Fruit fly (Drosophila melanogaster) whole organism, embryonic: ENCODE measurements around the gene CG32706.

Experiments used
- BtbVII ChIP-seq: fragments of 200-800 bp; sonication (Bioruptor generic); optimal IDR thresholded peaks from 3 replicates; lab custom pipeline; 2017; ENCODE audit warnings: missing biosample characterization, mild to moderate bottlenecking, missing genetic modification characterization
- CG11456 ChIP-seq: fragments of 200-800 bp; sonication (Bioruptor generic); IDR thresholded peaks from 3 replicates; pipeline ENCODE4 v1.3.6; 2022; ENCODE audit warnings: missing biosample characterization, missing genetic modification characterization
- CG12299 ChIP-seq: fragments of 200-800 bp; sonication (Bioruptor generic); optimal IDR thresholded peaks from 2 replicates; lab custom pipeline; 2018; ENCODE audit warnings: missing biosample characterization, mild to moderate bottlenecking, missing genetic modification characterization
- CG12391 ChIP-seq: fragments of 200-800 bp; sonication (Bioruptor generic); optimal IDR thresholded peaks from 3 replicates; lab custom pipeline; 2018; ENCODE audit warnings: missing biosample characterization, mild to moderate bottlenecking, missing genetic modification characterization, moderate library complexity
- CG12659 ChIP-seq: fragments of 200-800 bp; sonication (Bioruptor generic); optimal IDR thresholded peaks from 3 replicates; lab custom pipeline; 2017; ENCODE audit warnings: mild to moderate bottlenecking, missing biosample characterization, missing genetic modification reagents, missing genetic modification characterization
- CG13775 ChIP-seq: fragments of 200-800 bp; sonication (Bioruptor generic); optimal IDR thresholded peaks from 3 replicates; lab custom pipeline; 2017; ENCODE audit warnings: missing biosample characterization, mild to moderate bottlenecking, missing genetic modification characterization
- CG16779 ChIP-seq: fragments of 200-800 bp; sonication (Bioruptor generic); IDR thresholded peaks from 2 replicates; pipeline ENCODE4 v1.3.6; 2022; ENCODE audit warnings: missing biosample characterization, missing genetic modification characterization
- CG17359 ChIP-seq: fragments of 200-800 bp; sonication (Bioruptor generic); optimal IDR thresholded peaks from 3 replicates; lab custom pipeline; 2018; ENCODE audit warnings: missing biosample characterization, mild to moderate bottlenecking, missing genetic modification characterization, moderate library complexity
- CG17361 ChIP-seq: fragments of 200-800 bp; sonication (Bioruptor generic); IDR thresholded peaks from 3 replicates; pipeline ENCODE4 v1.3.6; 2022; ENCODE audit warnings: missing biosample characterization, missing genetic modification characterization
- CG17612 ChIP-seq: fragments of 200-800 bp; sonication (Bioruptor generic); IDR thresholded peaks from 2 replicates; pipeline ENCODE4 v1.3.6; 2022; ENCODE audit warnings: missing biosample characterization, missing genetic modification characterization
- CG1832 ChIP-seq: fragments of 200-800 bp; sonication (Bioruptor generic); optimal IDR thresholded peaks from 2 replicates; lab custom pipeline; 2017; ENCODE audit warnings: missing biosample characterization, mild to moderate bottlenecking, missing genetic modification characterization, inconsistent platforms
- CG3281 ChIP-seq: fragments of 200-800 bp; sonication (Bioruptor generic); optimal IDR thresholded peaks from 3 replicates; lab custom pipeline; 2017; ENCODE audit warnings: missing biosample characterization, mild to moderate bottlenecking, missing genetic modification characterization
- CG34376 ChIP-seq: fragments of 200-800 bp; sonication (Bioruptor generic); optimal IDR thresholded peaks from 2 replicates; lab custom pipeline; 2018; ENCODE audit warnings: missing biosample characterization, mild to moderate bottlenecking, missing genetic modification characterization
- CG43689 ChIP-seq: fragments of 200-800 bp; sonication (Bioruptor generic); IDR thresholded peaks from 2 replicates; pipeline ENCODE4 v1.3.6; 2022; ENCODE audit warnings: missing biosample characterization, missing genetic modification characterization
- CG6272 ChIP-seq: fragments of 200-800 bp; sonication (Bioruptor generic); IDR thresholded peaks from 2 replicates; pipeline ENCODE4 v1.3.6; 2022; ENCODE audit warnings: missing biosample characterization, missing genetic modification characterization
- CG7372 ChIP-seq: fragments of 200-800 bp; sonication (Bioruptor generic); IDR thresholded peaks from 2 replicates; pipeline ENCODE4 v1.3.6; 2022; ENCODE audit warnings: missing biosample characterization, missing genetic modification characterization
- CG7745 ChIP-seq: fragments of 200-800 bp; sonication (Bioruptor generic); optimal IDR thresholded peaks from 2 replicates; lab custom pipeline; 2018; ENCODE audit warnings: missing biosample characterization, mild to moderate bottlenecking, missing genetic modification characterization, moderate library complexity
- CG7786 ChIP-seq: fragments of 200-800 bp; sonication (Bioruptor generic); optimal IDR thresholded peaks from 2 replicates; lab custom pipeline; 2016; ENCODE audit warnings: missing biosample characterization, missing genetic modification characterization
- CG7987 ChIP-seq: fragments of 200-800 bp; sonication (Bioruptor generic); optimal IDR thresholded peaks from 2 replicates; lab custom pipeline; 2018; ENCODE audit warnings: missing biosample characterization, mild to moderate bottlenecking, missing genetic modification characterization, moderate library complexity
- CHES-1-like ChIP-seq: fragments of 200-800 bp; sonication (Bioruptor generic); optimal IDR thresholded peaks from 2 replicates; lab custom pipeline; 2016; ENCODE audit warnings: missing biosample characterization, missing genetic modification characterization
- CkIIα-i1 ChIP-seq: fragments of 200-800 bp; sonication (Bioruptor generic); IDR thresholded peaks from 2 replicates; pipeline ENCODE4 v1.3.6; 2022; ENCODE audit warnings: missing biosample characterization, missing genetic modification characterization
- D19A ChIP-seq: fragments of 200-800 bp; optimal IDR thresholded peaks from 3 replicates; lab custom pipeline; 2019; ENCODE audit warnings: missing biosample characterization, mild to moderate bottlenecking, missing genetic modification characterization, moderate library complexity
- Dfd ChIP-seq, 2 experiments: fragments of >200 bp; optimal IDR thresholded peaks; 2 replicates each; lab custom pipeline; 2017; ENCODE audit warnings: missing biosample characterization in 2 of 2, missing genetic modification characterization in 2 of 2
- ERR ChIP-seq: fragments of 200-800 bp; sonication (Bioruptor generic); optimal IDR thresholded peaks from 2 replicates; lab custom pipeline; 2016; ENCODE audit warnings: missing biosample characterization, missing genetic modification characterization
- Ets97D ChIP-seq: fragments of 200-800 bp; sonication (Bioruptor generic); optimal IDR thresholded peaks from 3 replicates; lab custom pipeline; 2016; ENCODE audit warnings: missing biosample characterization, missing genetic modification characterization
- Fer1 ChIP-seq: fragments of 200-800 bp; sonication (Bioruptor generic); optimal IDR thresholded peaks from 2 replicates; lab custom pipeline; 2017; ENCODE audit warnings: missing biosample characterization, mild to moderate bottlenecking, missing genetic modification characterization
- Hr78 ChIP-seq, 2 experiments: fragments of 200-800 bp in 1 of 2; fragments of >200 bp in 1 of 2; sonication (Bioruptor generic) in 1 of 2; optimal IDR thresholded peaks; 2 replicates each; lab custom pipeline; 2017 to 2019; ENCODE audit warnings: missing biosample characterization in 2 of 2, missing genetic modification characterization in 2 of 2, mild to moderate bottlenecking in 1 of 2, moderate library complexity in 1 of 2
- Myb ChIP-seq: fragments of 200-800 bp; sonication (Bioruptor generic); optimal IDR thresholded peaks from 2 replicates; lab custom pipeline; 2016; ENCODE audit warnings: missing biosample characterization, missing genetic modification characterization
- Neu2 ChIP-seq: fragments of 200-800 bp; sonication (Bioruptor generic); optimal IDR thresholded peaks from 3 replicates; lab custom pipeline; 2016; ENCODE audit warnings: missing biosample characterization, missing genetic modification characterization, borderline replicate concordance
- Nf-YC ChIP-seq: fragments of 200-800 bp; optimal IDR thresholded peaks from 3 replicates; lab custom pipeline; 2019; ENCODE audit warnings: missing biosample characterization, mild to moderate bottlenecking, missing genetic modification characterization, moderate library complexity
- Oli ChIP-seq: fragments of 200-800 bp; sonication (Bioruptor generic); optimal IDR thresholded peaks from 2 replicates; lab custom pipeline; 2018; ENCODE audit warnings: missing biosample characterization, mild to moderate bottlenecking, missing genetic modification characterization, moderate library complexity
- Pdp1 ChIP-seq, 2 experiments: fragments of 200-800 bp; sonication (Bioruptor generic); optimal IDR thresholded peaks; 3 replicates each; lab custom pipeline; 2016; ENCODE audit warnings: missing biosample characterization in 2 of 2, missing genetic modification characterization in 2 of 2, mild to moderate bottlenecking in 1 of 2, moderate library complexity in 1 of 2
- Spps ChIP-seq: fragments of 200-800 bp; sonication (Bioruptor generic); optimal IDR thresholded peaks from 2 replicates; lab custom pipeline; 2018; ENCODE audit warnings: missing biosample characterization, mild to moderate bottlenecking, missing genetic modification characterization
- Ssrp ChIP-seq: fragments of 200-800 bp; sonication (Bioruptor generic); optimal IDR thresholded peaks from 2 replicates; lab custom pipeline; 2018; ENCODE audit warnings: missing biosample characterization, mild to moderate bottlenecking, missing genetic modification characterization, moderate library complexity
- btn ChIP-seq: fragments of 200-800 bp; sonication (Bioruptor generic); optimal IDR thresholded peaks from 2 replicates; lab custom pipeline; 2016; ENCODE audit warnings: missing biosample characterization, missing genetic modification characterization
- da ChIP-seq: fragments of 200-800 bp; sonication (Bioruptor generic); optimal IDR thresholded peaks from 2 replicates; lab custom pipeline; 2016; ENCODE audit warnings: missing biosample characterization, missing genetic modification characterization
- esg ChIP-seq: fragments of 200-800 bp; sonication (Bioruptor generic); conservative IDR thresholded peaks from 2 replicates; pipeline ENCODE4 v1.3.6; 2022; ENCODE audit warnings: missing biosample characterization, missing genetic modification characterization
- grn ChIP-seq: fragments of 200-800 bp; sonication (Bioruptor generic); optimal IDR thresholded peaks from 3 replicates; lab custom pipeline; 2017; ENCODE audit warnings: missing biosample characterization, missing genetic modification characterization
- gro ChIP-seq: fragments of 200-800 bp; sonication (Bioruptor generic); optimal IDR thresholded peaks from 2 replicates; lab custom pipeline; 2016; ENCODE audit warnings: missing biosample characterization, missing genetic modification characterization
- klu ChIP-seq: fragments of 200-800 bp; sonication (Bioruptor generic); IDR thresholded peaks from 2 replicates; pipeline ENCODE4 v1.3.6; 2022; ENCODE audit warnings: missing biosample characterization, missing genetic modification characterization
- mld ChIP-seq: fragments of 200-800 bp; sonication (Bioruptor generic); IDR thresholded peaks from 3 replicates; pipeline ENCODE4 v1.3.6; 2022; ENCODE audit warnings: missing biosample characterization, missing genetic modification characterization; ENCODE audit not compliant: partially characterized antibody
- nerfin-1 ChIP-seq: fragments of 200-800 bp; sonication (Bioruptor generic); optimal IDR thresholded peaks from 3 replicates; lab custom pipeline; 2019; ENCODE audit warnings: missing biosample characterization, mild to moderate bottlenecking, missing genetic modification characterization, moderate library complexity
- nerfin-2 ChIP-seq: fragments of 200-800 bp; sonication (Bioruptor generic); IDR thresholded peaks from 2 replicates; pipeline ENCODE4 v1.3.6; 2022; ENCODE audit warnings: missing biosample characterization, missing genetic modification characterization; ENCODE audit not compliant: partially characterized antibody
- onecut ChIP-seq: fragments of 200-800 bp; sonication (Bioruptor generic); IDR thresholded peaks from 2 replicates; pipeline ENCODE4 v1.3.6; 2022; ENCODE audit warnings: missing biosample characterization, missing genetic modification characterization
- pho ChIP-seq: fragments of 200-800 bp; sonication (Bioruptor generic); optimal IDR thresholded peaks from 2 replicates; lab custom pipeline; 2016; ENCODE audit warnings: missing biosample characterization, missing genetic modification characterization
- pum ChIP-seq: fragments of 200-800 bp; sonication (Bioruptor generic); optimal IDR thresholded peaks from 2 replicates; lab custom pipeline; 2016; ENCODE audit warnings: missing biosample characterization, missing genetic modification characterization
- ranshi ChIP-seq: fragments of 200-800 bp; sonication (Bioruptor generic); IDR thresholded peaks from 2 replicates; pipeline ENCODE4 v1.3.6; 2022; ENCODE audit warnings: missing biosample characterization, missing genetic modification characterization
- slou ChIP-seq: fragments of 200-800 bp; sonication (Bioruptor generic); optimal IDR thresholded peaks from 3 replicates; lab custom pipeline; 2016; ENCODE audit warnings: missing biosample characterization, missing genetic modification characterization
- tgo ChIP-seq: fragments of 200-800 bp; sonication (Bioruptor generic); IDR thresholded peaks from 3 replicates; pipeline ENCODE4 v1.3.6; 2022; ENCODE audit warnings: missing biosample characterization, missing genetic modification characterization
- z ChIP-seq: fragments of 200-800 bp; sonication (Bioruptor generic); IDR thresholded peaks from 3 replicates; pipeline ENCODE4 v1.3.6; 2022; ENCODE audit warnings: missing biosample characterization, missing genetic modification characterization

The CG32706 gene

DNA sequence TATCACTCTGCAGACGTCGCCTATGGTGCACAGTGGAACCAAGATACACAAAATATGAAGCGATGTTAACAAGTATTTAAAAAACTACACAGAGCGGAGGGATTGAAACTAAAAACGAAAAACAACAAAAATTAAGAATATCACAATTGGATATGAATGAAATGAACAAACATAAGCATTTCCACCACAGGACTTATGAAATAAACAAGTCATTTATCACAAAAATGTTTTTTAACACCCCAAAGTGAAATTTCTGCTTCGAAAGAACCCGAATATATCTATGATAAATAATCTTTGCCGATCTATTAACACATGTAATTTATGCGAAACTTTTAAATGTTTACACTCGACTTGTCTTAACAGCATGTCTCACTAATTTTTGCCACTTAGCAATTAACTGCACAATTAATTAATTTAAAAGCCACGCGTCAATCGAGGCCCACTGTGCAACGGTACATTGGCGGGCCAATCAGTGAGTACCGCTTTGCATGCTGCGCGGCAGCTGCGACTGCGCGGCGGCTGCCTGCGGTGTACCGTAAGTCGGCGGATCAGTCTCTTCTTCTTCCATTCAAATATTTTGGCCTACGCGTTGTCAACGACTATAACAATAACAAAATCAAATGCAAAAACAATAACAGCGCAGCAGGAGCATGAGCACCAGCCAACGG is 45.0 kb upstream of the CG32706 start (continued):
- TF ChIP-seq CG34376: no peak
- no peak for TF ChIP-seq CG16779 (GFP tag; lab: Robert Waterston, UW)
- peak; percentile 60 for TF ChIP-seq CG13775
- TF ChIP-seq nerfin-2 (GFP tag; lab: Robert Waterston, UW): no peak
- TF ChIP-seq Nf-YC: peak; percentile 50
- TF ChIP-seq D19A (tag; lab: Kevin White, UChicago): peak; percentile 48
- TF ChIP-seq Ssrp (tag; lab: Kevin White, UChicago): peak; percentile 58
- no peak for TF ChIP-seq Fer1 (GFP tag; lab: Kevin White, UChicago)
- no peak for TF ChIP-seq CG12299 (tag; lab: Kevin White, UChicago)
- no peak for TF ChIP-seq CkIIα-i1
- no peak for TF ChIP-seq CG7745
- TF ChIP-seq CG7372 (GFP tag; lab: Robert Waterston, UW): peak; percentile 37; the same call in 1 of the 2 replicates
- no peak for TF ChIP-seq Hr78 (GFP tag; optimal IDR thresholded peaks at IDR 0.05; lab: Kevin White, UChicago)
- TF ChIP-seq gro (GFP tag; lab: Kevin White, UChicago): peak; percentile 33
- no peak for TF ChIP-seq CG1832 (GFP tag; lab: Kevin White, UChicago)
- TF ChIP-seq CG12659: peak; percentile 40
- TF ChIP-seq Oli: peak; percentile 73
- TF ChIP-seq da (GFP tag; lab: Kevin White, UChicago): no peak
- peak; percentile 4 for TF ChIP-seq nerfin-1 (tag; lab: Kevin White, UChicago)
- TF ChIP-seq pho (GFP tag; lab: Kevin White, UChicago): no peak
- TF ChIP-seq CG3281 (GFP tag; lab: Kevin White, UChicago): peak; percentile 27
- no peak for TF ChIP-seq Dfd (GFP tag; optimal IDR thresholded peaks at IDR 0.05; lab: Kevin White, UChicago)
- TF ChIP-seq CG6272: no peak
- TF ChIP-seq ERR: no peak
- TF ChIP-seq slou (GFP tag; lab: Kevin White, UChicago): peak; percentile 25
- TF ChIP-seq tgo (GFP tag; lab: Robert Waterston, UW): peak; percentile 58
- TF ChIP-seq CG7786 (GFP tag; lab: Kevin White, UChicago): no peak
- TF ChIP-seq onecut (GFP tag; lab: Robert Waterston, UW): peak; percentile 34; the same call in 1 of the 2 replicates
- TF ChIP-seq CG11456 (GFP tag; lab: Robert Waterston, UW): no peak
- TF ChIP-seq Pdp1 (GFP tag; optimal IDR thresholded peaks at IDR 0.05; lab: Kevin White, UChicago): peak in 1 of 2 experiments; percentile 53
- no peak for TF ChIP-seq CG7987 (GFP tag; lab: Kevin White, UChicago)
- TF ChIP-seq klu: no peak
- peak; percentile 55 for TF ChIP-seq CG12391
- no peak for TF ChIP-seq CG17612
- peak; percentile 6 for TF ChIP-seq Ets97D (GFP tag; lab: Kevin White, UChicago)
- no peak for TF ChIP-seq grn
- TF ChIP-seq Spps (tag; lab: Kevin White, UChicago): no peak
- no peak for TF ChIP-seq Myb
- TF ChIP-seq CG17361: peak; percentile 75
- TF ChIP-seq z (GFP tag; lab: Robert Waterston, UW): no peak
- TF ChIP-seq CG43689: no peak
- no peak for TF ChIP-seq btn (GFP tag; lab: Kevin White, UChicago)
- no peak for TF ChIP-seq BtbVII
- no peak for TF ChIP-seq mld (GFP tag; lab: Robert Waterston, UW)
- TF ChIP-seq pum: peak; percentile 64
- no peak for TF ChIP-seq Neu2 (GFP tag; lab: Kevin White, UChicago)
- no peak for TF ChIP-seq ranshi (GFP tag; lab: Robert Waterston, UW)
- no peak for TF ChIP-seq CHES-1-like (GFP tag; lab: Kevin White, UChicago)
- TF ChIP-seq CG17359 (tag; lab: Kevin White, UChicago): peak; percentile 52
- TF ChIP-seq esg (GFP tag; lab: Robert Waterston, UW): no peak; the same call in 1 of the 2 replicates
